Fruit fly (Drosophila melanogaster) whole organism, embryonic: Measurements from ENCODE around the gene Prp5.

Experiments used
- B-H2 ChIP-seq: fragments of 200-800 bp; sonication (Bioruptor generic); optimal IDR thresholded peaks from 2 replicates; lab custom pipeline; 2018; ENCODE audit warnings: missing biosample characterization, mild to moderate bottlenecking, missing genetic modification characterization
- Bgb ChIP-seq: fragments of 200-800 bp; sonication (Bioruptor generic); IDR thresholded peaks from 2 replicates; pipeline ENCODE4 v1.3.6; 2022; ENCODE audit warnings: missing biosample characterization, missing genetic modification characterization; ENCODE audit not compliant: partially characterized antibody
- Bteb2 ChIP-seq: fragments of 200-800 bp; sonication (Bioruptor generic); optimal IDR thresholded peaks from 2 replicates; lab custom pipeline; 2016; ENCODE audit warnings: missing biosample characterization, missing genetic modification characterization
- CG12769 ChIP-seq: fragments of 200-800 bp; sonication (Bioruptor generic); optimal IDR thresholded peaks from 2 replicates; lab custom pipeline; 2019; ENCODE audit warnings: missing biosample characterization, mild to moderate bottlenecking, missing genetic modification characterization, moderate library complexity
- CG13123 ChIP-seq: fragments of 200-800 bp; sonication (Bioruptor generic); optimal IDR thresholded peaks from 2 replicates; lab custom pipeline; 2016; ENCODE audit warnings: missing biosample characterization, missing genetic modification characterization
- CG14441 ChIP-seq: fragments of 200-800 bp; sonication (Bioruptor generic); IDR thresholded peaks from 2 replicates; pipeline ENCODE4 v1.3.6; 2022; ENCODE audit warnings: missing biosample characterization, missing genetic modification characterization
- CG14965 ChIP-seq: fragments of 200-800 bp; sonication (Bioruptor generic); optimal IDR thresholded peaks from 2 replicates; lab custom pipeline; 2016; ENCODE audit warnings: missing biosample characterization, missing genetic modification characterization, borderline replicate concordance
- CG15514 ChIP-seq: fragments of 200-800 bp; sonication (Bioruptor generic); optimal IDR thresholded peaks from 3 replicates; lab custom pipeline; 2017; ENCODE audit warnings: missing biosample characterization, missing genetic modification characterization, mild to moderate bottlenecking, moderate library complexity, missing genetic modification reagents
- CG15601 ChIP-seq: fragments of 200-800 bp; sonication (Bioruptor generic); optimal IDR thresholded peaks from 3 replicates; lab custom pipeline; 2019; ENCODE audit warnings: missing biosample characterization, mild to moderate bottlenecking, missing genetic modification characterization, moderate library complexity
- CG17359 ChIP-seq: fragments of 200-800 bp; sonication (Bioruptor generic); optimal IDR thresholded peaks from 3 replicates; lab custom pipeline; 2018; ENCODE audit warnings: missing biosample characterization, mild to moderate bottlenecking, missing genetic modification characterization, moderate library complexity
- CG1832 ChIP-seq: fragments of 200-800 bp; sonication (Bioruptor generic); optimal IDR thresholded peaks from 2 replicates; lab custom pipeline; 2017; ENCODE audit warnings: missing biosample characterization, mild to moderate bottlenecking, missing genetic modification characterization, inconsistent platforms
- CG18764 ChIP-seq: fragments of 200-800 bp; sonication (Bioruptor generic); optimal IDR thresholded peaks from 3 replicates; lab custom pipeline; 2016; ENCODE audit warnings: missing biosample characterization, missing genetic modification characterization
- CG2120 ChIP-seq: fragments of 200-800 bp; sonication (Bioruptor generic); optimal IDR thresholded peaks from 3 replicates; lab custom pipeline; 2016; ENCODE audit warnings: missing biosample characterization, missing genetic modification characterization
- CG42726 ChIP-seq: fragments of 200-800 bp; sonication (Bioruptor generic); IDR thresholded peaks from 2 replicates; pipeline ENCODE4 v1.3.6; 2022; ENCODE audit warnings: missing biosample characterization, missing genetic modification characterization; ENCODE audit not compliant: partially characterized antibody
- CG7928 ChIP-seq: fragments of 200-800 bp; sonication (Bioruptor generic); optimal IDR thresholded peaks from 2 replicates; lab custom pipeline; 2017; ENCODE audit warnings: missing biosample characterization, mild to moderate bottlenecking, missing genetic modification characterization
- CG9932 ChIP-seq: fragments of 200-800 bp; sonication (Bioruptor generic); IDR thresholded peaks from 2 replicates; pipeline ENCODE4 v1.3.6; 2022; ENCODE audit warnings: missing biosample characterization, missing genetic modification characterization
- Camta ChIP-seq: fragments of 200-800 bp; sonication (Bioruptor generic); optimal IDR thresholded peaks from 2 replicates; lab custom pipeline; 2016; ENCODE audit warnings: missing biosample characterization, missing genetic modification characterization
- Doc3 ChIP-seq: fragments of 200-800 bp; sonication (Bioruptor generic); IDR thresholded peaks from 3 replicates; pipeline ENCODE4 v1.3.6; 2022; ENCODE audit warnings: missing biosample characterization, missing genetic modification characterization; ENCODE audit not compliant: partially characterized antibody
- HLH4C ChIP-seq: fragments of 200-800 bp; sonication (Bioruptor generic); IDR thresholded peaks from 3 replicates; pipeline ENCODE4 v1.3.6; 2022; ENCODE audit warnings: missing biosample characterization, missing genetic modification characterization; ENCODE audit not compliant: partially characterized antibody
- Med ChIP-seq: fragments of 200-800 bp; sonication (Bioruptor generic); peaks from one replicate; lab custom pipeline; 2016; ENCODE audit warnings: missing biosample characterization, missing genetic modification characterization, mild to moderate bottlenecking, inconsistent platforms, moderate library complexity
- Rfx ChIP-seq: fragments of 200-800 bp; sonication (Bioruptor generic); IDR thresholded peaks from 2 replicates; pipeline ENCODE4 v1.3.6; 2022; ENCODE audit warnings: missing biosample characterization, missing genetic modification characterization
- Sox102F ChIP-seq: fragments of 200-800 bp; sonication (Bioruptor generic); optimal IDR thresholded peaks from 2 replicates; lab custom pipeline; 2018; ENCODE audit warnings: missing biosample characterization, mild to moderate bottlenecking, missing genetic modification characterization, moderate library complexity
- Sry-δ ChIP-seq: fragments of 200-800 bp; sonication (Bioruptor generic); optimal IDR thresholded peaks from 2 replicates; lab custom pipeline; 2016; ENCODE audit warnings: missing biosample characterization, missing genetic modification characterization
- al ChIP-seq: fragments of 200-800 bp; sonication (Bioruptor generic); IDR thresholded peaks from 2 replicates; pipeline ENCODE4 v1.3.6; 2022; ENCODE audit warnings: missing biosample characterization, missing genetic modification characterization
- ase ChIP-seq: fragments of 200-800 bp; sonication (Bioruptor generic); IDR thresholded peaks from 3 replicates; pipeline ENCODE4 v1.3.6; 2022; ENCODE audit warnings: missing biosample characterization, missing genetic modification characterization
- bbx ChIP-seq: fragments of 200-800 bp; sonication (Bioruptor generic); IDR thresholded peaks from 2 replicates; pipeline ENCODE4 v1.3.6; 2022; ENCODE audit warnings: missing biosample characterization, missing genetic modification characterization; ENCODE audit not compliant: partially characterized antibody
- cas ChIP-seq: fragments of 200-800 bp; sonication (Bioruptor generic); IDR thresholded peaks from 2 replicates; pipeline ENCODE4 v1.3.6; 2022; ENCODE audit warnings: missing biosample characterization, missing genetic modification characterization
- caup ChIP-seq: fragments of 200-800 bp; sonication (Bioruptor generic); optimal IDR thresholded peaks from 3 replicates; lab custom pipeline; 2017; ENCODE audit warnings: missing biosample characterization, mild to moderate bottlenecking, missing genetic modification characterization, moderate library complexity; ENCODE audit not compliant: severe bottlenecking
- chinmo ChIP-seq: fragments of 200-800 bp; sonication (Bioruptor generic); IDR thresholded peaks from 4 replicates; pipeline ENCODE4 v1.3.6; 2022; ENCODE audit warnings: missing biosample characterization, missing genetic modification characterization; ENCODE audit not compliant: partially characterized antibody
- gcm2 ChIP-seq: fragments of 200-800 bp; sonication (Bioruptor generic); optimal IDR thresholded peaks from 2 replicates; lab custom pipeline; 2016; ENCODE audit warnings: missing biosample characterization, missing genetic modification characterization
- lab ChIP-seq: fragments of 200-800 bp; sonication (Bioruptor generic); optimal IDR thresholded peaks from 3 replicates; lab custom pipeline; 2017; ENCODE audit warnings: missing biosample characterization, missing genetic modification characterization, mild to moderate bottlenecking, moderate library complexity, missing genetic modification reagents
- mam ChIP-seq: fragments of 200-800 bp; sonication (Bioruptor generic); optimal IDR thresholded peaks from 3 replicates; lab custom pipeline; 2016; ENCODE audit warnings: missing biosample characterization, missing genetic modification characterization
- onecut ChIP-seq: fragments of 200-800 bp; sonication (Bioruptor generic); IDR thresholded peaks from 2 replicates; pipeline ENCODE4 v1.3.6; 2022; ENCODE audit warnings: missing biosample characterization, missing genetic modification characterization
- org-1 ChIP-seq: fragments of 200-800 bp; sonication (Bioruptor generic); optimal IDR thresholded peaks from 2 replicates; lab custom pipeline; 2017; ENCODE audit warnings: missing biosample characterization, missing genetic modification characterization
- peb ChIP-seq: fragments of 200-800 bp; sonication (Bioruptor generic); IDR thresholded peaks from 2 replicates; pipeline ENCODE4 v1.3.6; 2022; ENCODE audit warnings: missing biosample characterization, missing genetic modification characterization
- pho ChIP-seq: fragments of 200-800 bp; sonication (Bioruptor generic); optimal IDR thresholded peaks from 2 replicates; lab custom pipeline; 2016; ENCODE audit warnings: missing biosample characterization, missing genetic modification characterization
- pita ChIP-seq: fragments of 200-800 bp; sonication (Bioruptor generic); optimal IDR thresholded peaks from 2 replicates; lab custom pipeline; 2017; ENCODE audit warnings: missing biosample characterization, mild to moderate bottlenecking, missing genetic modification characterization
- row ChIP-seq: fragments of 200-800 bp; sonication (Bioruptor generic); IDR thresholded peaks from 3 replicates; pipeline ENCODE4 v1.3.6; 2022; ENCODE audit warnings: missing biosample characterization, missing genetic modification characterization
- sd ChIP-seq: fragments of 200-800 bp; sonication (Bioruptor generic); optimal IDR thresholded peaks from 3 replicates; lab custom pipeline; 2018; ENCODE audit warnings: missing biosample characterization, mild to moderate bottlenecking, missing genetic modification characterization, moderate library complexity
- ssp ChIP-seq: fragments of 200-800 bp; sonication (Bioruptor generic); IDR thresholded peaks from 2 replicates; pipeline ENCODE4 v1.3.6; 2022; ENCODE audit warnings: missing biosample characterization, missing genetic modification characterization
- tap ChIP-seq: fragments of 200-800 bp; optimal IDR thresholded peaks from 3 replicates; lab custom pipeline; 2019; ENCODE audit warnings: missing biosample characterization, mild to moderate bottlenecking, missing genetic modification characterization, moderate library complexity
- unpg ChIP-seq: fragments of 200-800 bp; sonication (Bioruptor generic); optimal IDR thresholded peaks from 3 replicates; lab custom pipeline; 2018; ENCODE audit warnings: missing biosample characterization, mild to moderate bottlenecking, missing genetic modification characterization, moderate library complexity
- vfl ChIP-seq: fragments of 200-800 bp; sonication (Bioruptor generic); optimal IDR thresholded peaks from 2 replicates; lab custom pipeline; 2016; ENCODE audit warnings: missing biosample characterization, missing genetic modification characterization
- z ChIP-seq: fragments of 200-800 bp; sonication (Bioruptor generic); IDR thresholded peaks from 3 replicates; pipeline ENCODE4 v1.3.6; 2022; ENCODE audit warnings: missing biosample characterization, missing genetic modification characterization
- zen2 ChIP-seq: fragments of 200-800 bp; sonication (Bioruptor generic); IDR thresholded peaks from 3 replicates; pipeline ENCODE4 v1.3.6; 2022; ENCODE audit warnings: missing biosample characterization, missing genetic modification characterization; ENCODE audit not compliant: partially characterized antibody

The Prp5 gene

dm6 chrX:15298298-15299069 is 46.5 kb upstream of the Prp5 start (continued):
- TF ChIP-seq Doc3 (GFP tag; lab: Robert Waterston, UW): no peak
- TF ChIP-seq caup (GFP tag; lab: Kevin White, UChicago): peak; percentile 98
- peak; percentile 91 for TF ChIP-seq CG15514 (GFP tag; lab: Kevin White, UChicago)
- TF ChIP-seq CG14965 (GFP tag; lab: Kevin White, UChicago): no peak
- peak; percentile 99 for TF ChIP-seq lab (GFP tag; lab: Kevin White, UChicago)
- peak; percentile 83 for TF ChIP-seq Bteb2 (GFP tag; lab: Kevin White, UChicago)
- TF ChIP-seq cas (GFP tag; lab: Robert Waterston, UW): peak; percentile 92
- TF ChIP-seq zen2 (GFP tag; lab: Robert Waterston, UW): peak; percentile 39; the same call in 2 of the 3 replicates
- peak; percentile 80 for TF ChIP-seq CG7928 (GFP tag; lab: Kevin White, UChicago)
- peak; percentile 97 for TF ChIP-seq unpg (GFP tag; lab: Kevin White, UChicago)
- TF ChIP-seq peb (GFP tag; lab: Robert Waterston, UW): peak; percentile 94
- TF ChIP-seq CG18764 (GFP tag; lab: Kevin White, UChicago): peak; percentile 94
- TF ChIP-seq pho (GFP tag; lab: Kevin White, UChicago): peak; percentile 80
- no peak for TF ChIP-seq bbx (GFP tag; lab: Robert Waterston, UW)
- TF ChIP-seq HLH4C (GFP tag; lab: Robert Waterston, UW): no peak
- TF ChIP-seq chinmo (GFP tag; lab: Robert Waterston, UW): peak; percentile 77; the same call in 1 of the 4 replicates
- peak; percentile 83 for TF ChIP-seq gcm2 (GFP tag; lab: Kevin White, UChicago)
- TF ChIP-seq CG15601 (tag; lab: Kevin White, UChicago): peak; percentile 97
- TF ChIP-seq z (GFP tag; lab: Robert Waterston, UW): peak; percentile 27; the same call in 1 of the 3 replicates
- TF ChIP-seq tap: peak; percentile 96
- TF ChIP-seq CG14441 (GFP tag; lab: Robert Waterston, UW): peak; percentile 96
- peak; percentile 78 for TF ChIP-seq vfl (GFP tag; lab: Kevin White, UChicago)
- TF ChIP-seq CG1832 (GFP tag; lab: Kevin White, UChicago): peak; percentile 87

dm6 chrX:15299927-15300740 is 44.8 kb upstream of the Prp5 start:
- TF ChIP-seq sd (tag; lab: Kevin White, UChicago) (peak; percentile 62), ssp (GFP tag; lab: Robert Waterston, UW) (no peak), CG9932 (GFP tag; lab: Robert Waterston, UW) (0 out of 2 replicates have a peak, but pooled peaks have one; percentile 23), mam (GFP tag; lab: Kevin White, UChicago) (peak; percentile 2), CG17359 (tag; lab: Kevin White, UChicago) (no peak), Sox102F (peak; percentile 13), al (GFP tag; lab: Robert Waterston, UW) (0 out of 2 replicates have a peak, but pooled peaks have one; percentile 12), Bgb (GFP tag; lab: Robert Waterston, UW) (no peak), CG42726 (no peak), CG13123 (GFP tag; lab: Kevin White, UChicago) (no peak), ase (GFP tag; lab: Robert Waterston, UW) (no peak), CG2120 (peak; percentile 1), Sry-δ (no peak), org-1 (GFP tag; lab: Kevin White, UChicago) (no peak), Rfx (GFP tag; lab: Robert Waterston, UW) (no peak), onecut (GFP tag; lab: Robert Waterston, UW) (0 out of 2 replicates have a peak, but pooled peaks have one; percentile 6), B-H2 (GFP tag; lab: Kevin White, UChicago) (no peak), pita (GFP tag; lab: Kevin White, UChicago) (no peak), CG12769 (peak; percentile 20), Med (GFP tag; lab: Kevin White, UChicago) (peak; percentile 60), row (GFP tag; lab: Robert Waterston, UW) (peak; percentile 31; the same call in 2 of the 3 replicates), Camta (no peak), chinmo (GFP tag; lab: Robert Waterston, UW) (0 out of 4 replicates have a peak, but pooled peaks have one; percentile 65)
